Worm (Caenorhabditis elegans): Measurements from ENCODE around the gene F28F5.6.
A peak's percentile ranks its signal among the peaks of the same experiment; 100 is the strongest.

Gene F28F5.6

ce11 chrIII:6819322-6819901 is at the start of gene F28F5.6:
TSS of gene F28F5.6 (minus strand) at chrIII:6819372.
- TF ChIP-seq nhr-237 (tag; optimal IDR thresholded peaks at IDR 0.05) (no peak), lin-15B (tag; optimal IDR thresholded peaks at IDR 0.05) (no peak), sea-2 (GFP tag; optimal IDR thresholded peaks at IDR 0.05) (no peak), ceh-9 (tag; optimal IDR thresholded peaks at IDR 0.05) (no peak), nhr-25 (tag; optimal IDR thresholded peaks at IDR 0.05) (no peak), skn-1 (tag; optimal IDR thresholded peaks at IDR 0.05) (peak; percentile 50), ceh-28 (tag; optimal IDR thresholded peaks at IDR 0.05) (peak; percentile 21), pqm-1 (tag; optimal IDR thresholded peaks at IDR 0.05) (peak; percentile 78), ZK546.5 (tag; optimal IDR thresholded peaks at IDR 0.05) (no peak), egl-27 (tag; optimal IDR thresholded peaks at IDR 0.05) (no peak), pha-4 (tag; optimal IDR thresholded peaks at IDR 0.05) (peak; percentile 49), elt-2 (tag; optimal IDR thresholded peaks at IDR 0.05) (peak; percentile 95), daf-12 (tag; optimal IDR thresholded peaks at IDR 0.05) (no peak)

- TF ChIP-seq nhr-23 (tag; optimal IDR thresholded peaks at IDR 0.05) (peak; percentile 15), mdl-1 (tag; optimal IDR thresholded peaks at IDR 0.05) (no peak), nhr-77 (tag; optimal IDR thresholded peaks at IDR 0.05) (no peak), elt-3 (tag; optimal IDR thresholded peaks at IDR 0.05) (peak in 2 of 3 experiments; percentile 47 to 50), ceh-28 (tag; optimal IDR thresholded peaks at IDR 0.05) (peak; percentile 69), mml-1 (tag; optimal IDR thresholded peaks at IDR 0.05) (no peak), nhr-76 (tag; optimal IDR thresholded peaks at IDR 0.05) (no peak), sea-2 (GFP tag; optimal IDR thresholded peaks at IDR 0.05) (no peak), nhr-11 (tag; optimal IDR thresholded peaks at IDR 0.05) (no peak), ceh-9 (tag; optimal IDR thresholded peaks at IDR 0.05) (no peak), nhr-43 (tag; optimal IDR thresholded peaks at IDR 0.05; ENCODE audit: poor library complexity, severe bottlenecking) (no peak), nhr-237 (tag; optimal IDR thresholded peaks at IDR 0.05) (no peak), fos-1 (tag; optimal IDR thresholded peaks at IDR 0.05) (no peak), ceh-16 (tag; optimal IDR thresholded peaks at IDR 0.05) (no peak), snpc-4 (tag; optimal IDR thresholded peaks at IDR 0.05) (no peak), lin-15B (tag; optimal IDR thresholded peaks at IDR 0.05) (no peak), pqm-1 (tag; optimal IDR thresholded peaks at IDR 0.05) (peak; percentile 60), daf-12 (tag; optimal IDR thresholded peaks at IDR 0.05) (no peak), egl-27 (tag; optimal IDR thresholded peaks at IDR 0.05) (no peak), egl-5 (tag; optimal IDR thresholded peaks at IDR 0.05) (no peak), skn-1 (tag; optimal IDR thresholded peaks at IDR 0.05) (no peak), lsy-12 (tag; optimal IDR thresholded peaks at IDR 0.05) (no peak), tbx-2 (tag; optimal IDR thresholded peaks at IDR 0.05) (no peak), ztf-4 (tag; optimal IDR thresholded peaks at IDR 0.05) (no peak), nfya-1 (tag; optimal IDR thresholded peaks at IDR 0.05; ENCODE audit: insufficient read depth) (peak; percentile 21), elt-2 (tag; optimal IDR thresholded peaks at IDR 0.05) (peak; percentile 73), nhr-28 (tag; optimal IDR thresholded peaks at IDR 0.05) (no peak), nhr-12 (tag; optimal IDR thresholded peaks at IDR 0.05) (no peak), ama-1 (optimal IDR thresholded peaks at IDR 0.05) (no peak), ztf-11 (tag; optimal IDR thresholded peaks at IDR 0.05) (no peak), R02D3.7 (tag; optimal IDR thresholded peaks at IDR 0.05) (no peak), pha-4 (tag; optimal IDR thresholded peaks at IDR 0.05) (peak; percentile 75), ceh-82 (tag; optimal IDR thresholded peaks at IDR 0.05) (no peak), unc-39 (tag; optimal IDR thresholded peaks at IDR 0.05) (no peak), fkh-2 (tag; optimal IDR thresholded peaks at IDR 0.05) (no peak), hmg-11 (tag; optimal IDR thresholded peaks at IDR 0.05) (no peak), nhr-67 (tag; optimal IDR thresholded peaks at IDR 0.05) (no peak), zag-1 (tag; optimal IDR thresholded peaks at IDR 0.05) (no peak), unc-62 (GFP tag; optimal IDR thresholded peaks at IDR 0.05) (no peak), fkh-10 (GFP tag; optimal IDR thresholded peaks at IDR 0.05) (no peak), lin-39 (tag; optimal IDR thresholded peaks at IDR 0.05) (no peak), jun-1 (tag; optimal IDR thresholded peaks at IDR 0.05) (no peak), elt-1 (tag; optimal IDR thresholded peaks at IDR 0.05) (no peak), aly-2 (tag; optimal IDR thresholded peaks at IDR 0.05) (no peak), eor-1 (tag; optimal IDR thresholded peaks at IDR 0.05) (no peak), ZK546.5 (tag; optimal IDR thresholded peaks at IDR 0.05) (no peak)
Observed at ce11 chrIII:6863901-6864300, 44.7 kb upstream of the F28F5.6 start, which contains the start of gene sma-3. TSS of gene sma-3 (minus strand) at chrIII:6863968.

Data from whole organism, L3 larva.